Worm (Caenorhabditis elegans) whole organism, L3 larva: ENCODE measurements around the gene spk-1.

ENCODE experiments used
- R02D3.7 ChIP-seq: fragments of 150-350 bp; optimal IDR thresholded peaks from 2 replicates; lab custom pipeline; 2014; ENCODE audit warnings: missing biosample characterization, missing genetic modification characterization
- ZK546.5 ChIP-seq: sonication (generic microtip); optimal IDR thresholded peaks from 2 replicates; lab custom pipeline; 2017; ENCODE audit warnings: missing biosample characterization, missing genetic modification characterization
- aly-2 ChIP-seq: fragments of 150-350 bp; optimal IDR thresholded peaks from 2 replicates; lab custom pipeline; 2014; ENCODE audit warnings: missing biosample characterization, missing genetic modification characterization
- ama-1 ChIP-seq: fragments of 150-350 bp; optimal IDR thresholded peaks from 2 replicates; lab custom pipeline; 2018
- ceh-16 ChIP-seq: sonication (generic microtip); optimal IDR thresholded peaks from 2 replicates; lab custom pipeline; 2017; ENCODE audit warnings: missing biosample characterization, missing genetic modification characterization
- ceh-82 ChIP-seq: fragments of 150-350 bp; optimal IDR thresholded peaks from 2 replicates; lab custom pipeline; 2014; ENCODE audit warnings: missing biosample characterization, missing genetic modification characterization
- ceh-9 ChIP-seq: sonication (generic microtip); optimal IDR thresholded peaks from 2 replicates; lab custom pipeline; 2018; ENCODE audit warnings: missing biosample characterization, missing genetic modification characterization
- daf-12 ChIP-seq: fragments of 150-350 bp; optimal IDR thresholded peaks from 2 replicates; lab custom pipeline; 2014; ENCODE audit warnings: missing biosample characterization, missing genetic modification reagents, missing genetic modification characterization
- egl-27 ChIP-seq: sonication (generic microtip); optimal IDR thresholded peaks from 4 replicates; lab custom pipeline; 2017; ENCODE audit warnings: missing biosample characterization, missing genetic modification reagents, missing genetic modification characterization
- egl-5 ChIP-seq: fragments of 150-350 bp; optimal IDR thresholded peaks from 2 replicates; lab custom pipeline; 2017; ENCODE audit warnings: missing biosample characterization, missing genetic modification reagents, missing genetic modification characterization, inconsistent platforms
- elt-1 ChIP-seq: fragments of 150-350 bp; optimal IDR thresholded peaks from 2 replicates; lab custom pipeline; 2014; ENCODE audit warnings: missing biosample characterization, missing genetic modification characterization
- elt-2 ChIP-seq: sonication (generic microtip); optimal IDR thresholded peaks from 2 replicates; lab custom pipeline; 2016; ENCODE audit warnings: missing genetic modification reagents, mild to moderate bottlenecking, missing genetic modification characterization, missing compliant biosample characterization
- elt-3 ChIP-seq, 3 experiments: fragments of 150-350 bp in 1 of 3; sonication (generic microtip) in 2 of 3; optimal IDR thresholded peaks; 2 replicates in 2 of 3; 4 replicates in 1 of 3; lab custom pipeline; 2014 to 2017; ENCODE audit warnings: missing biosample characterization in 3 of 3, missing genetic modification characterization in 3 of 3
- fkh-10 ChIP-seq: sonication (generic microtip); optimal IDR thresholded peaks from 2 replicates; lab custom pipeline; 2017; ENCODE audit warnings: missing biosample characterization, missing genetic modification reagents, missing genetic modification characterization
- fkh-2 ChIP-seq: fragments of 150-350 bp; optimal IDR thresholded peaks from 2 replicates; lab custom pipeline; 2014; ENCODE audit warnings: missing biosample characterization, missing genetic modification reagents, missing genetic modification characterization
- fos-1 ChIP-seq: fragments of 150-350 bp; optimal IDR thresholded peaks from 2 replicates; lab custom pipeline; 2014; ENCODE audit warnings: missing biosample characterization, missing genetic modification characterization
- hmg-11 ChIP-seq: sonication (generic microtip); optimal IDR thresholded peaks from 2 replicates; lab custom pipeline; 2016; ENCODE audit warnings: missing genetic modification characterization, missing compliant biosample characterization
- lin-15B ChIP-seq: fragments of 150-350 bp; optimal IDR thresholded peaks from 2 replicates; lab custom pipeline; 2014; ENCODE audit warnings: missing biosample characterization, missing genetic modification characterization
- lin-39 ChIP-seq: fragments of 150-350 bp; optimal IDR thresholded peaks from 2 replicates; lab custom pipeline; 2018; ENCODE audit warnings: missing biosample characterization, missing genetic modification reagents, missing genetic modification characterization
- lsy-12 ChIP-seq: sonication (generic microtip); optimal IDR thresholded peaks from 2 replicates; lab custom pipeline; 2016; ENCODE audit warnings: mild to moderate bottlenecking, missing genetic modification characterization, missing compliant biosample characterization
- mml-1 ChIP-seq: fragments of 150-350 bp; sonication (generic microtip); optimal IDR thresholded peaks from 3 replicates; lab custom pipeline; 2014; ENCODE audit warnings: missing biosample characterization, missing genetic modification characterization
- nfya-1 ChIP-seq: sonication (generic microtip); optimal IDR thresholded peaks from 2 replicates; lab custom pipeline; 2017; ENCODE audit warnings: missing genetic modification characterization, mild to moderate bottlenecking, missing compliant biosample characterization, antibody characterized with exemption, moderate library complexity; ENCODE audit not compliant: insufficient read depth
- nhr-12 ChIP-seq: fragments of 150-350 bp; optimal IDR thresholded peaks from 2 replicates; lab custom pipeline; 2014; ENCODE audit warnings: missing biosample characterization, missing genetic modification characterization
- nhr-23 ChIP-seq: fragments of 150-350 bp; optimal IDR thresholded peaks from 2 replicates; lab custom pipeline; 2014; ENCODE audit warnings: missing biosample characterization, missing genetic modification reagents, missing genetic modification characterization
- nhr-237 ChIP-seq: fragments of 150-350 bp; optimal IDR thresholded peaks from 2 replicates; lab custom pipeline; 2014; ENCODE audit warnings: missing biosample characterization, missing genetic modification characterization
- nhr-25 ChIP-seq: sonication (generic microtip); optimal IDR thresholded peaks from 2 replicates; lab custom pipeline; 2017; ENCODE audit warnings: missing biosample characterization, missing genetic modification characterization
- nhr-43 ChIP-seq: sonication (generic microtip); optimal IDR thresholded peaks from 2 replicates; lab custom pipeline; 2016; ENCODE audit warnings: mild to moderate bottlenecking, missing genetic modification characterization, missing compliant biosample characterization; ENCODE audit not compliant: poor library complexity, severe bottlenecking
- nhr-67 ChIP-seq: fragments of 150-350 bp; optimal IDR thresholded peaks from 2 replicates; lab custom pipeline; 2014; ENCODE audit warnings: missing biosample characterization, missing genetic modification characterization
- nhr-76 ChIP-seq: fragments of 150-350 bp; sonication (generic microtip); optimal IDR thresholded peaks from 5 replicates; lab custom pipeline; 2014; ENCODE audit warnings: missing biosample characterization, missing genetic modification characterization
- nhr-77 ChIP-seq: fragments of 150-350 bp; optimal IDR thresholded peaks from 2 replicates; lab custom pipeline; 2014; ENCODE audit warnings: missing biosample characterization, missing genetic modification characterization
- pha-4 ChIP-seq: fragments of 150-350 bp; optimal IDR thresholded peaks from 2 replicates; lab custom pipeline; 2014; ENCODE audit warnings: missing biosample characterization, missing genetic modification reagents, missing genetic modification characterization
- pqm-1 ChIP-seq: fragments of 150-350 bp; optimal IDR thresholded peaks from 2 replicates; lab custom pipeline; 2017; ENCODE audit warnings: missing biosample characterization, missing genetic modification characterization, inconsistent platforms
- sea-2 ChIP-seq: fragments of 150-350 bp; sonication (generic microtip); optimal IDR thresholded peaks from 4 replicates; lab custom pipeline; 2014; ENCODE audit warnings: missing biosample characterization, missing genetic modification reagents, missing genetic modification characterization
- skn-1 ChIP-seq: fragments of 150-350 bp; optimal IDR thresholded peaks from 2 replicates; lab custom pipeline; 2014; ENCODE audit warnings: missing biosample characterization, missing genetic modification characterization
- snpc-4 ChIP-seq: fragments of 150-350 bp; optimal IDR thresholded peaks from 2 replicates; lab custom pipeline; 2014; ENCODE audit warnings: missing biosample characterization, missing genetic modification characterization
- tbx-2 ChIP-seq: sonication (generic microtip); optimal IDR thresholded peaks from 2 replicates; lab custom pipeline; 2016; ENCODE audit warnings: mild to moderate bottlenecking, missing genetic modification characterization, missing compliant biosample characterization
- unc-39 ChIP-seq: sonication (generic microtip); optimal IDR thresholded peaks from 4 replicates; lab custom pipeline; 2017; ENCODE audit warnings: missing biosample characterization, missing genetic modification characterization
- unc-62 ChIP-seq: fragments of 150-350 bp; sonication (generic microtip); optimal IDR thresholded peaks from 4 replicates; lab custom pipeline; 2014; ENCODE audit warnings: missing biosample characterization, missing genetic modification reagents, missing genetic modification characterization
- zag-1 ChIP-seq: fragments of 150-350 bp; optimal IDR thresholded peaks from 2 replicates; lab custom pipeline; 2014; ENCODE audit warnings: missing biosample characterization, missing genetic modification characterization
- ztf-11 ChIP-seq: fragments of 150-350 bp; optimal IDR thresholded peaks from 2 replicates; lab custom pipeline; 2014; ENCODE audit warnings: missing biosample characterization, missing genetic modification characterization

The spk-1 gene

DNA sequence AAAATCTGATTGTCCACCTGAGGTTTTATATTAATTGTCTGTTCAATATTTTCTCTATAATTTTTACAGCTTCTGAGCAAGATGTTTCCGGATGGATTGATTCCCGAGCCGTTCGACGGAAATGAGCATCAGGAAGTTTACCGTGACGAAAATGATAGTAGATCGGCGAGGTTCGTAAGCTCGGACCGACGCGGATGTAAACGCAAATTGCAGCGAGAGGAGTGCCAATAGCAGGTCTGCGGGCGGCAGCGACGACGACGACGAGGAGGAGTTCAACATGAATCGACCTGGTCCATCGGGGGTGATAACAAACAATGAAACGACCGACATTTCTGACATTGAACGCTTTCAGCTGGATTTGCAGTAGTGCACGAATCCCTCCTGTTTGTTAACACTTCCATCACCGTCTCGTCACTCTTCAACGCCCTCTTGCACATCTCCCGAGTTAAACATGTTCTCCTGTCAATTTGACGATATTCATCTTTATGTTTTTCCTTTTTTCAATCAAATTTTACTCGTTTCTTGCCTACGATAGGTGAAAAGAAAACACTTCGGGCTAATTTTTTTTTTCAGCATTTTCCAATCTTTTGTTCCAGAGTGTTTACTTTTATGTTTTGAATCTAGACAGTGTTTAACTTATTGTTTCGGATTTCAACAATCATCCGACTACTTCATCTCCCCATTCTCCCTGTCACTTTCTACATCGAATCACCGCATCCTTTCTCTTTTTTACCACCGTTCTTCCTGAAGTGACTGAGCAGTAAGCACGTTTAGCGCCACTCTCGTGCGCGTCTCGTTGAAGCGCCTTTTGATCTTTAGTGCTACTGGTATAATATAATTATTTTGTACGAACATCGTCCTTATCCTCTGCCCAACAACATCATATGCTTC, 5.7 kb downstream of the spk-1 start:
- peak; percentile 14 for TF ChIP-seq R02D3.7 (tag; lab: Kevin White, UChicago)
- TF ChIP-seq ceh-16, result no peak

DNA sequence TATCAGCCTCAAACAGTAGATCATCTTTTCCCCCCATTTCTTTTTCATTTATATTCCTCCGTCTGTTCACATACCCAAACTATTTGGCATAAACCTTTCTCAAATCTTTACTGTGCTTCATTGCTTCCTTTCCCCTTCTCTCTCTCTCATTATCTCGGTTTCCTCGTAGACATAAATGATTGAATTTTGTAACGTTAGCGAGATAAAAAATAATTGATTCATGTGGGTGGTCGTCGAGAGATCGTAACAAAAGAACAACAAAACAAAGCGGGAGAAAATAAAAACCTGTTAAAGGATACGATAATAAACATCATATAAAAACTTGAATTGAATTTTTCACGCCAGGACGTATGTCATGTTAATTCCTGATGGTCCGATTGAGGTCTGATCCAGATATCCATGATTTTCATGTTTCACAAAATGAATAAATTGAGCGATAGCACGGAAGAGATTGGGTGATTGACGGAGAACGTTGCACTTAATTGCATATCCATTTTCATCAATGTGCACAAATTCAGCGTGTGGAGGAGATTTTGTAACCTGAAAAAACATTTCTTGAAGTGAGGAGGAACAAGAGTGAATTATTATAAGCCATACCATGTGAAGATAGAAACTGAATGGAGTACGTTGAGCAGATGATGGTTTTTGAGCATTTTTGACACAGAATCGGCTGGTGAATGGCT, 6.5 kb downstream of the spk-1 start:
- TF ChIP-seq nhr-23 (peak; percentile 17), ZK546.5 (no peak), egl-5 (tag; lab: Kevin White, UChicago) (no peak)
- TF ChIP-seq, all 47 proteins: peak for 1

DNA sequence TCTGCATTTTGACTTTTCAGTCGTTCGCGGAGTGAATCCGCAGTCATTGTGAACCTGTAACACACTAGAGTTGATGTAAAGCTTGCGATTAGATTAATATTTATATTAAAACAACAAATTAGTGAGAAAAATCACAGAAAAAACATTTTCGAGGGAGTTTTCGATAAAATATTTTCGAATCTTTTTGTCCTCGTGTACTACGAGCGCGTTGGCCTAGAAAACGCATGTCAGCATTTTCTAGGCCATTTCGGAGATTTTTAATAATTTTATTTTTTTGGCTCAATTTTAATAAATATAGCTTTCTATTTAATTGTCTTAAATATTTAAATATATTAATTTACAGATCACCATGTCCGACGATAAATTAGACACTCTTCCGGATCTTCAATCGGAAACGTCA, 9.0 kb downstream of the spk-1 start, which contains the start of gene B0464.9:
TSS of gene B0464.9 (plus strand) at position 344 of the 400 bp plus-strand sequence.
- TF ChIP-seq elt-2 (tag; lab: Kevin White, UChicago) (peak; percentile 10), daf-12 (no peak), nhr-12 (tag; lab: Kevin White, UChicago) (no peak), zag-1 (no peak), nhr-23 (peak; percentile 66), nfya-1 (tag; lab: Kevin White, UChicago) (peak; percentile 35), snpc-4 (tag; lab: Kevin White, UChicago) (no peak), fkh-10 (GFP tag; lab: Kevin White, UChicago) (no peak), fos-1 (tag; lab: Kevin White, UChicago) (no peak), lin-15B (tag; lab: Kevin White, UChicago) (peak; percentile 79), egl-5 (tag; lab: Kevin White, UChicago) (no peak), pqm-1 (tag; lab: Kevin White, UChicago) (peak; percentile 42), lin-39 (tag; lab: Kevin White, UChicago) (no peak), unc-39 (tag; lab: Kevin White, UChicago) (no peak), fkh-2 (no peak), lsy-12 (tag; lab: Kevin White, UChicago) (peak; percentile 21), ceh-82 (tag; lab: Kevin White, UChicago) (no peak), mml-1 (tag; lab: Kevin White, UChicago) (no peak), ceh-9 (tag; lab: Kevin White, UChicago) (no peak), ceh-16 (no peak), nhr-77 (tag; lab: Kevin White, UChicago) (no peak), hmg-11 (tag; lab: Kevin White, UChicago) (peak; percentile 8), nhr-43 (tag; lab: Kevin White, UChicago) (peak; percentile 77), egl-27 (tag; lab: Kevin White, UChicago) (no peak), nhr-25 (tag; lab: Kevin White, UChicago) (no peak), pha-4 (peak; percentile 64), unc-62 (GFP tag; lab: Kevin White, UChicago) (no peak), ama-1 (no peak)

DNA sequence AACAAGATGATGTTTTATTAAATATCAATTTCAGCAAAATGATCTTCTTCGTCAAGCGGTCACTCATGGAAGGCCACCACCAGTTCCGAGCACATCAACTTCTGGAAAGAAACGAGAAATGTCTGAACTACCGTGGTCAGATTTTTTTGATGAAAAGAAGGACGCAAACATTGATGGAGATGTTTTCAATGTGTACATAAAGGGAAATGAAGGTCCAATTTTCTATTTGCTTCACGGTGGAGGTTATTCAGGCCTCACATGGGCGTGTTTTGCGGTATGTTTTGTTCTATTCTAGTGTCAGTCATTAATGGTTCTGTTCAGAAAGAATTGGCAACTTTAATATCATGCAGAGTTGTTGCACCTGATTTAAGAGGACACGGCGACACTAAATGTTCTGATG, 9.5 kb downstream of the spk-1 start, which contains the start of gene B0464.6:
TSS of gene B0464.6 (minus strand) at position 101 of the 400 bp plus-strand sequence.
- no peak for TF ChIP-seq nhr-77 (tag; lab: Kevin White, UChicago)
- TF ChIP-seq nhr-76 (tag; lab: Kevin White, UChicago), result no peak
- TF ChIP-seq pha-4, result no peak
- TF ChIP-seq ceh-16, result no peak
- no peak for TF ChIP-seq daf-12
- TF ChIP-seq aly-2 (tag; lab: Kevin White, UChicago), result no peak

DNA sequence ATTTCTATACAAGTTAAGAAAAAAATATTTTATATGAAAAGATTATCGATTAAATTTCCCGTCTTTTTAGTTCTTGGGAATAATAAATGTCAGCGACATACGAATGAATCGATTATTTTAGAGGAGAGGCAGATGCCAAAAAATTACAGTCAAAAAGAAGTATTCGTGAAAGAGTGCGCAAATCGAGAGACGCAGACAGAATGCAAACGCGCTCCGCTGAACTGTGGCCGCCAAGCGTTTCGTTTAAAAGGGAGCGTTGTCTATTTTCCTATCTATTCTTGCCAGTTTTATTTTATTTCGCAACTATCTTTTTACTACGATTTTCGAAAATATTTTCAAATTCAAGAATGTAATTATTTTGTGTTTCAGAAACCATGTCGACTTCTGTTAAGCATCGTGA, 10.7 kb downstream of the spk-1 start, which contains the start of gene baf-1:
TSS of gene baf-1 (plus strand) at position 370 of the 400 bp plus-strand sequence.
- peak; percentile 30 for TF ChIP-seq skn-1 (tag; lab: Kevin White, UChicago)
- no peak for TF ChIP-seq ceh-9 (tag; lab: Kevin White, UChicago)
- no peak for TF ChIP-seq unc-62 (GFP tag; lab: Kevin White, UChicago)
- no peak for TF ChIP-seq nhr-237
- peak; percentile 84 for TF ChIP-seq pha-4
- peak; percentile 12 for TF ChIP-seq ama-1
- TF ChIP-seq ZK546.5, result no peak
- no peak for TF ChIP-seq elt-1 (tag; lab: Kevin White, UChicago)
- TF ChIP-seq egl-5 (tag; lab: Kevin White, UChicago), result no peak
- peak; percentile 16 for TF ChIP-seq pqm-1 (tag; lab: Kevin White, UChicago)
- TF ChIP-seq ztf-11, result no peak
- TF ChIP-seq fkh-10 (GFP tag; lab: Kevin White, UChicago), result no peak
- TF ChIP-seq nhr-67, result no peak
- no peak for TF ChIP-seq nhr-77 (tag; lab: Kevin White, UChicago)
- TF ChIP-seq nhr-12 (tag; lab: Kevin White, UChicago), result no peak
- TF ChIP-seq lsy-12 (tag; lab: Kevin White, UChicago), result no peak
- TF ChIP-seq elt-3 (tag; optimal IDR thresholded peaks at IDR 0.05; lab: Kevin White, UChicago), result no peak
- TF ChIP-seq ceh-16, result no peak
- TF ChIP-seq aly-2 (tag; lab: Kevin White, UChicago), result no peak
- TF ChIP-seq tbx-2 (tag; lab: Kevin White, UChicago), result no peak
- peak; percentile 51 for TF ChIP-seq snpc-4 (tag; lab: Kevin White, UChicago)
- peak; percentile 74 for TF ChIP-seq nhr-25 (tag; lab: Kevin White, UChicago)
- TF ChIP-seq fkh-2, result no peak
- TF ChIP-seq egl-27 (tag; lab: Kevin White, UChicago), result no peak
- no peak for TF ChIP-seq sea-2 (GFP tag; lab: Kevin White, UChicago)
- no peak for TF ChIP-seq daf-12
